Fruit fly (Drosophila melanogaster) whole organism, adult: ENCODE measurements around the gene CG12998.

Experiments used
- CG11617 ChIP-seq: fragments of 200-800 bp; sonication (Bioruptor generic); optimal IDR thresholded peaks from 2 replicates; lab custom pipeline; 2017; ENCODE audit warnings: mild to moderate bottlenecking, missing biosample characterization, missing genetic modification reagents, missing genetic modification characterization
- CG12768 ChIP-seq: fragments of 200-800 bp; sonication (Bioruptor generic); optimal IDR thresholded peaks from 2 replicates; lab custom pipeline; 2017; ENCODE audit warnings: missing biosample characterization, missing genetic modification characterization, mild to moderate bottlenecking, moderate library complexity, missing genetic modification reagents
- CG14711 ChIP-seq: fragments of 200-800 bp; sonication (Bioruptor generic); optimal IDR thresholded peaks from 2 replicates; lab custom pipeline; 2018; ENCODE audit warnings: missing biosample characterization, mild to moderate bottlenecking, missing genetic modification characterization, moderate library complexity
- CG1620 ChIP-seq: fragments of 200-800 bp; sonication (Bioruptor generic); optimal IDR thresholded peaks from 2 replicates; lab custom pipeline; 2016; ENCODE audit warnings: missing biosample characterization, missing genetic modification characterization
- CG33017 ChIP-seq: fragments of 200-800 bp; sonication (Bioruptor generic); optimal IDR thresholded peaks from 2 replicates; lab custom pipeline; 2018; ENCODE audit warnings: missing biosample characterization, mild to moderate bottlenecking, missing genetic modification characterization, moderate library complexity
- CG5204 ChIP-seq: fragments of 200-800 bp; sonication (Bioruptor generic); optimal IDR thresholded peaks from 2 replicates; lab custom pipeline; 2016; ENCODE audit warnings: missing biosample characterization, missing genetic modification characterization
- CG7045 ChIP-seq: fragments of 200-800 bp; sonication (Bioruptor generic); optimal IDR thresholded peaks from 2 replicates; lab custom pipeline; 2017; ENCODE audit warnings: missing biosample characterization, mild to moderate bottlenecking, missing genetic modification characterization
- CG7101 ChIP-seq: fragments of 200-800 bp; sonication (Bioruptor generic); optimal IDR thresholded peaks from 2 replicates; lab custom pipeline; 2018; ENCODE audit warnings: missing biosample characterization, mild to moderate bottlenecking, missing genetic modification characterization, moderate library complexity
- Clk ChIP-seq: fragments of 200-800 bp; sonication (Bioruptor generic); optimal IDR thresholded peaks from 2 replicates; lab custom pipeline; 2017; ENCODE audit warnings: missing biosample characterization, missing genetic modification characterization
- Crg-1 ChIP-seq: fragments of 200-800 bp; sonication (Bioruptor generic); optimal IDR thresholded peaks from 2 replicates; lab custom pipeline; 2016; ENCODE audit warnings: missing biosample characterization, missing genetic modification characterization
- Hr96 ChIP-seq: fragments of 200-800 bp; sonication (Bioruptor generic); optimal IDR thresholded peaks from 2 replicates; lab custom pipeline; 2016; ENCODE audit warnings: missing biosample characterization, missing genetic modification characterization
- Mnt ChIP-seq: fragments of 200-800 bp; sonication (Bioruptor generic); optimal IDR thresholded peaks from 2 replicates; lab custom pipeline; 2016; ENCODE audit warnings: missing biosample characterization, mild to moderate bottlenecking, missing genetic modification characterization
- bab1 ChIP-seq: fragments of 200-800 bp; sonication (Bioruptor generic); optimal IDR thresholded peaks from 3 replicates; lab custom pipeline; 2019; ENCODE audit warnings: missing biosample characterization, mild to moderate bottlenecking, missing genetic modification characterization, moderate library complexity
- cic ChIP-seq: fragments of 200-800 bp; sonication (Bioruptor generic); optimal IDR thresholded peaks from 2 replicates; lab custom pipeline; 2017; ENCODE audit warnings: missing biosample characterization, mild to moderate bottlenecking, missing genetic modification characterization, moderate library complexity
- cnc ChIP-seq, 2 experiments: fragments of >200 bp; optimal IDR thresholded peaks; 2 replicates each; lab custom pipeline; 2017
- kay ChIP-seq: fragments of 200-800 bp; sonication (Bioruptor generic); peaks from one replicate; lab custom pipeline; 2016; ENCODE audit warnings: missing biosample characterization, missing genetic modification characterization, borderline replicate concordance
- ovo ChIP-seq: fragments of 200-800 bp; sonication (Bioruptor generic); optimal IDR thresholded peaks from 2 replicates; lab custom pipeline; 2016; ENCODE audit warnings: missing biosample characterization, missing genetic modification characterization
- pad ChIP-seq: fragments of 200-800 bp; sonication (Bioruptor generic); optimal IDR thresholded peaks from 3 replicates; lab custom pipeline; 2017; ENCODE audit warnings: missing biosample characterization, missing genetic modification characterization, mild to moderate bottlenecking, moderate library complexity, missing genetic modification reagents
- tj ChIP-seq: fragments of 200-800 bp; sonication (Bioruptor generic); optimal IDR thresholded peaks from 3 replicates; lab custom pipeline; 2017; ENCODE audit warnings: missing biosample characterization, mild to moderate bottlenecking, missing genetic modification characterization, moderate library complexity
- toe ChIP-seq: fragments of 200-800 bp; sonication (Bioruptor generic); optimal IDR thresholded peaks from 2 replicates; lab custom pipeline; 2016; ENCODE audit warnings: missing biosample characterization, missing genetic modification characterization

Gene CG12998

dm6 chrX:17175558-17176189 is 42.8 kb upstream of the CG12998 start:
- TF ChIP-seq pad (peak; percentile 9), CG7101 (tag; lab: Kevin White, UChicago) (peak; percentile 44), CG1620 (peak; percentile 58), Mnt (GFP tag; lab: Kevin White, UChicago) (peak; percentile 13), toe (GFP tag; lab: Kevin White, UChicago) (no peak), Hr96 (GFP tag; lab: Kevin White, UChicago) (peak; percentile 54), bab1 (peak; percentile 53), ovo (no peak), Crg-1 (GFP tag; lab: Kevin White, UChicago) (peak; percentile 42)

- TF ChIP-seq Hr96 (GFP tag; lab: Kevin White, UChicago): no peak
Measured at dm6 chrX:17176542-17176941, 41.9 kb upstream of the CG12998 start.

dm6 chrX:17177606-17178005 is 40.9 kb upstream of the CG12998 start:
- TF ChIP-seq ovo (no peak), CG7101 (tag; lab: Kevin White, UChicago) (no peak), CG5204 (GFP tag; lab: Kevin White, UChicago) (no peak), bab1 (no peak), CG11617 (GFP tag; lab: Kevin White, UChicago) (no peak), CG14711 (tag; lab: Kevin White, UChicago) (no peak), tj (GFP tag; lab: Kevin White, UChicago) (no peak), CG7045 (GFP tag; lab: Kevin White, UChicago) (no peak), cnc (optimal IDR thresholded peaks at IDR 0.05; lab: Kevin White, UChicago) (no peak), Hr96 (GFP tag; lab: Kevin White, UChicago) (no peak), Crg-1 (GFP tag; lab: Kevin White, UChicago) (no peak), CG33017 (tag; lab: Kevin White, UChicago) (no peak), cic (GFP tag; lab: Kevin White, UChicago) (no peak), Mnt (GFP tag; lab: Kevin White, UChicago) (no peak), CG1620 (no peak), CG12768 (GFP tag; lab: Kevin White, UChicago) (no peak), Clk (GFP tag; lab: Kevin White, UChicago) (no peak), pad (no peak)

dm6 chrX:17178484-17178921 is 40.0 kb upstream of the CG12998 start:
- peak; percentile 68 for TF ChIP-seq Clk (GFP tag; lab: Kevin White, UChicago)
- TF ChIP-seq ovo: no peak
- peak; percentile 99 for TF ChIP-seq bab1
- TF ChIP-seq CG14711 (tag; lab: Kevin White, UChicago): peak; percentile 94
- peak; percentile 75 for TF ChIP-seq cic (GFP tag; lab: Kevin White, UChicago)
- peak; percentile 62 for TF ChIP-seq toe (GFP tag; lab: Kevin White, UChicago)
- TF ChIP-seq Crg-1 (GFP tag; lab: Kevin White, UChicago): no peak
- TF ChIP-seq pad: peak; percentile 84
- TF ChIP-seq CG7101 (tag; lab: Kevin White, UChicago): peak; percentile 56
- peak; percentile 26 for TF ChIP-seq CG1620
- peak; percentile 61 for TF ChIP-seq CG11617 (GFP tag; lab: Kevin White, UChicago)
- TF ChIP-seq Mnt (GFP tag; lab: Kevin White, UChicago): no peak
- TF ChIP-seq CG5204 (GFP tag; lab: Kevin White, UChicago): peak; percentile 56
- TF ChIP-seq CG33017 (tag; lab: Kevin White, UChicago): no peak
- TF ChIP-seq Hr96 (GFP tag; lab: Kevin White, UChicago): peak; percentile 86
- peak; percentile 90 for TF ChIP-seq CG12768 (GFP tag; lab: Kevin White, UChicago)
- peak; percentile 77 for TF ChIP-seq kay
- TF ChIP-seq CG7045 (GFP tag; lab: Kevin White, UChicago): peak; percentile 86

dm6 chrX:17180523-17180922 is 37.9 kb upstream of the CG12998 start:
- TF ChIP-seq CG7101 (tag; lab: Kevin White, UChicago) (no peak), pad (no peak), cic (GFP tag; lab: Kevin White, UChicago) (no peak), CG11617 (GFP tag; lab: Kevin White, UChicago) (no peak), toe (GFP tag; lab: Kevin White, UChicago) (no peak), Mnt (GFP tag; lab: Kevin White, UChicago) (no peak), Clk (GFP tag; lab: Kevin White, UChicago) (no peak), CG14711 (tag; lab: Kevin White, UChicago) (no peak), CG1620 (no peak), Crg-1 (GFP tag; lab: Kevin White, UChicago) (no peak), bab1 (no peak), cnc (optimal IDR thresholded peaks at IDR 0.05; lab: Kevin White, UChicago) (no peak), CG33017 (tag; lab: Kevin White, UChicago) (no peak), ovo (no peak), CG7045 (GFP tag; lab: Kevin White, UChicago) (no peak), Hr96 (GFP tag; lab: Kevin White, UChicago) (no peak), tj (GFP tag; lab: Kevin White, UChicago) (no peak)
